Worm (Caenorhabditis elegans) whole organism, young adult: Measurements from ENCODE around the gene psd-1.

Experiments
- F39B2.1 ChIP-seq: fragments of 200-800 bp; sonication (Bioruptor generic); IDR thresholded peaks from 2 replicates; pipeline ENCODE4 v1.3.6; 2022; ENCODE audit warnings: missing genetic modification reagents, missing genetic modification characterization, missing compliant biosample characterization
- F52B5.7 ChIP-seq: sonication (generic microtip); optimal IDR thresholded peaks from 2 replicates; lab custom pipeline; 2016; ENCODE audit warnings: mild to moderate bottlenecking, missing genetic modification characterization, missing compliant biosample characterization
- F57A8.1 ChIP-seq: fragments of 200-800 bp; sonication (Bioruptor generic); optimal IDR thresholded peaks from 2 replicates; lab custom pipeline; 2018; ENCODE audit warnings: mild to moderate bottlenecking, missing genetic modification characterization, moderate library complexity, missing compliant biosample characterization
- Y53F4B.3 ChIP-seq: fragments of 200-800 bp; sonication (Bioruptor generic); IDR thresholded peaks from 2 replicates; pipeline ENCODE4 v1.3.6; 2022; ENCODE audit warnings: missing genetic modification reagents, missing genetic modification characterization, missing compliant biosample characterization
- attf-6 ChIP-seq: fragments of 200-800 bp; sonication (Bioruptor generic); IDR thresholded peaks from 2 replicates; pipeline ENCODE4 v1.3.6; 2022; ENCODE audit warnings: missing genetic modification reagents, missing genetic modification characterization, missing compliant biosample characterization
- dpl-1 ChIP-seq: fragments of 150-350 bp; optimal IDR thresholded peaks from 2 replicates; lab custom pipeline; 2014; ENCODE audit warnings: missing biosample characterization, missing genetic modification reagents, missing genetic modification characterization
- lin-40 ChIP-seq: sonication (generic microtip); optimal IDR thresholded peaks from 2 replicates; lab custom pipeline; 2016; ENCODE audit warnings: missing genetic modification characterization, mild to moderate bottlenecking, missing compliant biosample characterization, missing genotype, missing genetic modification reagents
- madf-3 ChIP-seq: fragments of 200-800 bp; sonication (Bioruptor generic); IDR thresholded peaks from 2 replicates; pipeline ENCODE4 v1.3.6; 2022; ENCODE audit warnings: missing genetic modification reagents, missing genetic modification characterization, missing compliant biosample characterization
- nhr-80 ChIP-seq: sonication (generic microtip); optimal IDR thresholded peaks from 2 replicates; lab custom pipeline; 2016; ENCODE audit warnings: missing genetic modification characterization, missing compliant biosample characterization
- snpc-3.4 ChIP-seq: sonication (generic microtip); optimal IDR thresholded peaks from 2 replicates; lab custom pipeline; 2017; ENCODE audit warnings: missing genetic modification characterization, mild to moderate bottlenecking, missing compliant biosample characterization, antibody characterized with exemption, moderate library complexity, missing genotype, missing genetic modification reagents

- TF ChIP-seq F39B2.1 (GFP tag; lab: Robert Waterston, UW): no peak
- TF ChIP-seq nhr-80 (tag; lab: Kevin White, UChicago): no peak
- TF ChIP-seq F52B5.7 (tag; lab: Kevin White, UChicago): no peak
- TF ChIP-seq madf-3 (GFP tag; lab: Robert Waterston, UW): no peak
- TF ChIP-seq Y53F4B.3 (GFP tag; lab: Robert Waterston, UW): no peak
- no peak for TF ChIP-seq F57A8.1 (GFP tag; lab: Kevin White, UChicago)
- no peak for TF ChIP-seq lin-40
- TF ChIP-seq attf-6 (GFP tag; lab: Robert Waterston, UW): no peak
- TF ChIP-seq snpc-3.4: no peak
- no peak for TF ChIP-seq dpl-1 (GFP tag; lab: Kevin White, UChicago)
Measured at ce11 chrIII:7296092-7296668, 21.0 kb upstream of the psd-1 start.
